Worm (Caenorhabditis elegans) whole organism, L2 larva: ENCODE data around the gene egl-36.

Experiments used
- C34F6.9 ChIP-seq: fragments of 150-350 bp; optimal IDR thresholded peaks from 2 replicates; lab custom pipeline; 2014; ENCODE audit warnings: missing biosample characterization, missing genetic modification characterization
- F13H6.1 ChIP-seq: sonication (generic microtip); optimal IDR thresholded peaks from 2 replicates; lab custom pipeline; 2016; ENCODE audit warnings: missing genetic modification characterization, missing compliant biosample characterization
- R02D3.7 ChIP-seq: fragments of 150-350 bp; optimal IDR thresholded peaks from 2 replicates; lab custom pipeline; 2014; ENCODE audit warnings: missing biosample characterization, missing genetic modification characterization
- Y55F3AM.14 ChIP-seq: fragments of 200-800 bp; sonication (Bioruptor generic); optimal IDR thresholded peaks from 2 replicates; lab custom pipeline; 2018; ENCODE audit warnings: mild to moderate bottlenecking, missing genetic modification characterization, missing compliant biosample characterization
- ZK546.5 ChIP-seq: sonication (generic microtip); optimal IDR thresholded peaks from 2 replicates; lab custom pipeline; 2017; ENCODE audit warnings: missing biosample characterization, missing genetic modification characterization
- alr-1 ChIP-seq: fragments of 150-350 bp; optimal IDR thresholded peaks from 2 replicates; lab custom pipeline; 2014; ENCODE audit warnings: missing biosample characterization, missing genetic modification characterization
- aly-2 ChIP-seq: fragments of 150-350 bp; optimal IDR thresholded peaks from 2 replicates; lab custom pipeline; 2014; ENCODE audit warnings: missing biosample characterization, missing genetic modification characterization
- ama-1 ChIP-seq: fragments of 150-350 bp; optimal IDR thresholded peaks from 2 replicates; lab custom pipeline; 2018; ENCODE audit warnings: inconsistent platforms
- blmp-1 ChIP-seq: sonication (generic microtip); optimal IDR thresholded peaks from 2 replicates; lab custom pipeline; 2017; ENCODE audit warnings: missing genetic modification characterization, mild to moderate bottlenecking, missing compliant biosample characterization, antibody characterized with exemption, moderate library complexity; ENCODE audit not compliant: insufficient read depth
- ceh-16 ChIP-seq: fragments of 150-350 bp; optimal IDR thresholded peaks from 2 replicates; lab custom pipeline; 2014; ENCODE audit warnings: missing biosample characterization, missing genetic modification characterization
- ceh-82 ChIP-seq: fragments of 150-350 bp; optimal IDR thresholded peaks from 2 replicates; lab custom pipeline; 2014; ENCODE audit warnings: missing biosample characterization, missing genetic modification characterization
- crh-2 ChIP-seq: sonication (generic microtip); optimal IDR thresholded peaks from 2 replicates; lab custom pipeline; 2017; ENCODE audit warnings: missing biosample characterization, missing genetic modification characterization
- dmd-4 ChIP-seq: sonication (generic microtip); optimal IDR thresholded peaks from 2 replicates; lab custom pipeline; 2017; ENCODE audit warnings: missing biosample characterization, missing genetic modification characterization
- egl-27 ChIP-seq: sonication (generic microtip); optimal IDR thresholded peaks from 3 replicates; lab custom pipeline; 2017; ENCODE audit warnings: missing biosample characterization, missing genetic modification reagents, missing genetic modification characterization
- elt-1 ChIP-seq: fragments of 150-350 bp; optimal IDR thresholded peaks from 2 replicates; lab custom pipeline; 2014; ENCODE audit warnings: missing biosample characterization, missing genetic modification characterization
- elt-3 ChIP-seq: sonication (generic microtip); optimal IDR thresholded peaks from 2 replicates; lab custom pipeline; 2017; ENCODE audit warnings: missing biosample characterization, missing genetic modification characterization
- fos-1 ChIP-seq: fragments of 150-350 bp; optimal IDR thresholded peaks from 2 replicates; lab custom pipeline; 2014; ENCODE audit warnings: missing biosample characterization, missing genetic modification characterization
- gmeb-1 ChIP-seq: fragments of 150-350 bp; optimal IDR thresholded peaks from 2 replicates; lab custom pipeline; 2014; ENCODE audit warnings: missing biosample characterization, missing genetic modification characterization
- lin-11 ChIP-seq: fragments of 150-350 bp; sonication (generic microtip); optimal IDR thresholded peaks from 2 replicates; lab custom pipeline; 2014; ENCODE audit warnings: missing biosample characterization, missing genetic modification characterization, inconsistent platforms, mixed read lengths
- lin-13 ChIP-seq: fragments of 150-350 bp; optimal IDR thresholded peaks from 2 replicates; lab custom pipeline; 2014; ENCODE audit warnings: missing biosample characterization, missing genetic modification reagents, missing genetic modification characterization
- lin-39 ChIP-seq: fragments of 150-350 bp; optimal IDR thresholded peaks from 2 replicates; lab custom pipeline; 2014; ENCODE audit warnings: missing biosample characterization, missing genetic modification reagents, missing genetic modification characterization
- lsy-2 ChIP-seq, 2 experiments: fragments of 150-350 bp in 1 of 2; sonication (generic microtip) in 1 of 2; optimal IDR thresholded peaks; 2 replicates each; lab custom pipeline; 2014 to 2017; ENCODE audit warnings: missing biosample characterization in 2 of 2, missing genetic modification characterization in 2 of 2
- mab-5 ChIP-seq: fragments of 150-350 bp; optimal IDR thresholded peaks from 2 replicates; lab custom pipeline; 2014; ENCODE audit warnings: missing biosample characterization, missing genetic modification characterization
- mbf-1 ChIP-seq: sonication (generic microtip); optimal IDR thresholded peaks from 2 replicates; lab custom pipeline; 2017; ENCODE audit warnings: missing biosample characterization, missing genetic modification characterization
- mdl-1 ChIP-seq, 2 experiments: fragments of 150-350 bp in 1 of 2; sonication (generic microtip) in 1 of 2; optimal IDR thresholded peaks; 2 replicates each; lab custom pipeline; 2017; ENCODE audit warnings: missing biosample characterization in 2 of 2, missing genetic modification characterization in 2 of 2
- nhr-10 ChIP-seq: sonication (generic microtip); optimal IDR thresholded peaks from 2 replicates; lab custom pipeline; 2017; ENCODE audit warnings: missing biosample characterization, missing genetic modification characterization
- nhr-11 ChIP-seq: fragments of 150-350 bp; optimal IDR thresholded peaks from 2 replicates; lab custom pipeline; 2014; ENCODE audit warnings: missing biosample characterization, missing genetic modification characterization
- nhr-12 ChIP-seq: fragments of 150-350 bp; optimal IDR thresholded peaks from 2 replicates; lab custom pipeline; 2014; ENCODE audit warnings: missing biosample characterization, missing genetic modification characterization
- nhr-129 ChIP-seq: fragments of 150-350 bp; optimal IDR thresholded peaks from 2 replicates; lab custom pipeline; 2014; ENCODE audit warnings: missing biosample characterization, missing genetic modification characterization
- nhr-21 ChIP-seq: fragments of 150-350 bp; optimal IDR thresholded peaks from 2 replicates; lab custom pipeline; 2014; ENCODE audit warnings: missing biosample characterization, missing genetic modification characterization
- nhr-23 ChIP-seq: fragments of 150-350 bp; optimal IDR thresholded peaks from 2 replicates; lab custom pipeline; 2014; ENCODE audit warnings: missing biosample characterization, missing genetic modification reagents, missing genetic modification characterization
- nhr-237 ChIP-seq: fragments of 150-350 bp; optimal IDR thresholded peaks from 2 replicates; lab custom pipeline; 2014; ENCODE audit warnings: missing biosample characterization, missing genetic modification characterization
- nhr-25 ChIP-seq: fragments of 150-350 bp; sonication (generic microtip); optimal IDR thresholded peaks from 3 replicates; lab custom pipeline; 2014; ENCODE audit warnings: missing biosample characterization, missing genetic modification characterization
- nhr-6 ChIP-seq: fragments of 150-350 bp; optimal IDR thresholded peaks from 2 replicates; lab custom pipeline; 2014; ENCODE audit warnings: missing biosample characterization, missing genetic modification characterization
- nhr-77 ChIP-seq: fragments of 150-350 bp; optimal IDR thresholded peaks from 2 replicates; lab custom pipeline; 2014; ENCODE audit warnings: missing biosample characterization, missing genetic modification characterization
- peb-1 ChIP-seq: fragments of 150-350 bp; optimal IDR thresholded peaks from 2 replicates; lab custom pipeline; 2014; ENCODE audit warnings: missing biosample characterization, missing genetic modification characterization
- sem-4 ChIP-seq: fragments of 150-350 bp; optimal IDR thresholded peaks from 2 replicates; lab custom pipeline; 2014; ENCODE audit warnings: missing biosample characterization, missing genetic modification reagents, missing genetic modification characterization
- skn-1 ChIP-seq: sonication (generic microtip); optimal IDR thresholded peaks from 2 replicates; lab custom pipeline; 2017; ENCODE audit warnings: missing biosample characterization, missing genetic modification characterization
- sma-3 ChIP-seq: sonication (generic microtip); optimal IDR thresholded peaks from 2 replicates; lab custom pipeline; 2016; ENCODE audit warnings: missing genetic modification reagents, missing genetic modification characterization, missing compliant biosample characterization
- sma-9 ChIP-seq, 2 experiments: fragments of 150-350 bp in 1 of 2; sonication (generic microtip) in 1 of 2; optimal IDR thresholded peaks; 2 replicates each; lab custom pipeline; 2014 to 2016; ENCODE audit warnings: missing genetic modification characterization in 2 of 2, mild to moderate bottlenecking in 1 of 2, missing biosample characterization in 1 of 2, missing compliant biosample characterization in 1 of 2, missing genetic modification reagents in 1 of 2, moderate library complexity in 1 of 2
- snpc-4 ChIP-seq: fragments of 150-350 bp; optimal IDR thresholded peaks from 2 replicates; lab custom pipeline; 2014; ENCODE audit warnings: missing biosample characterization, missing genetic modification characterization
- unc-39 ChIP-seq: fragments of 150-350 bp; optimal IDR thresholded peaks from 2 replicates; lab custom pipeline; 2014; ENCODE audit warnings: missing biosample characterization, missing genetic modification characterization
- unc-55 ChIP-seq: fragments of 150-350 bp; sonication (generic microtip); optimal IDR thresholded peaks from 3 replicates; lab custom pipeline; 2014; ENCODE audit warnings: missing biosample characterization, missing genetic modification reagents, missing genetic modification characterization
- unc-62 ChIP-seq: fragments of 150-350 bp; optimal IDR thresholded peaks from 2 replicates; lab custom pipeline; 2014; ENCODE audit warnings: missing biosample characterization, missing genetic modification reagents, missing genetic modification characterization
- zag-1 ChIP-seq: fragments of 150-350 bp; optimal IDR thresholded peaks from 2 replicates; lab custom pipeline; 2014; ENCODE audit warnings: missing biosample characterization, missing genetic modification characterization
- ztf-1 ChIP-seq: fragments of 200-800 bp; sonication (Bioruptor generic); conservative IDR thresholded peaks from 2 replicates; pipeline ENCODE4 v1.3.6; 2022; ENCODE audit warnings: missing genetic modification characterization, missing compliant biosample characterization
- ztf-11 ChIP-seq: sonication (generic microtip); optimal IDR thresholded peaks from 2 replicates; lab custom pipeline; 2017; ENCODE audit warnings: missing biosample characterization, missing genetic modification characterization
- ztf-4 ChIP-seq: fragments of 150-350 bp; optimal IDR thresholded peaks from 2 replicates; lab custom pipeline; 2014; ENCODE audit warnings: missing biosample characterization, missing genetic modification characterization

egl-36 gene

DNA sequence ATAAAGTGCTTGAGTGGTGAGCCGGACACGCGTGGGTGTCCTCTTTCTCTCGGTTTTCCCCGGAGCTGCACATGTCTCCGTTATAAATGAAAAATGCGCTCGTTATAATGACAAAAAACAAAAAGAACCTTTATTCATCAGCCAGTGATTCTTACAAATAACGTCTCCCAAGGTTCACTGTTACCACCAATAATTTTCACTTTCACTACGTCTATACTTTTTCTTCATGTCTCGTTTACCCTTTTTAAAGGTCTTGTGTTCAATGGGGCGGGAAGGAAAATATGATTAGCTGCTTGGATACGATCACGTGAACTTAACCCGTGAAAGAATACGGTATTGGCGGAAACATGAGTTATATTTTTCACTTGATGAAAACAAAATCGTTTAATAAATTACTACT is 45.8 kb upstream of the egl-36 start:
- TF ChIP-seq fos-1 (tag; lab: Kevin White, UChicago) (peak; percentile 5), lin-39 (tag; lab: Kevin White, UChicago) (no peak), nhr-21 (peak; percentile 36), blmp-1 (peak; percentile 94), sem-4 (tag; lab: Kevin White, UChicago) (no peak), ceh-16 (tag; lab: Kevin White, UChicago) (no peak), lin-13 (GFP tag; lab: Kevin White, UChicago) (no peak), egl-27 (no peak), F13H6.1 (tag; lab: Kevin White, UChicago) (no peak), nhr-12 (tag; lab: Kevin White, UChicago) (no peak), R02D3.7 (tag; lab: Kevin White, UChicago) (no peak), gmeb-1 (tag; lab: Kevin White, UChicago) (peak; percentile 11), skn-1 (tag; lab: Kevin White, UChicago) (no peak), dmd-4 (tag; lab: Kevin White, UChicago) (no peak), unc-55 (no peak), C34F6.9 (tag; lab: Kevin White, UChicago) (no peak), aly-2 (tag; lab: Kevin White, UChicago) (no peak), nhr-11 (tag; lab: Kevin White, UChicago) (no peak), sma-3 (GFP tag; lab: Kevin White, UChicago) (peak; percentile 43), nhr-10 (tag; lab: Kevin White, UChicago) (no peak), nhr-25 (tag; lab: Kevin White, UChicago) (peak; percentile 71), mdl-1 (tag; optimal IDR thresholded peaks at IDR 0.05; lab: Kevin White, UChicago) (no peak), zag-1 (no peak), ceh-82 (tag; lab: Kevin White, UChicago) (no peak), alr-1 (tag; lab: Kevin White, UChicago) (no peak), sma-9 (GFP tag; optimal IDR thresholded peaks at IDR 0.05; lab: Kevin White, UChicago) (peak; percentile 23), sma-9 (tag; optimal IDR thresholded peaks at IDR 0.05; lab: Kevin White, UChicago) (no peak), elt-3 (tag; lab: Kevin White, UChicago) (no peak), nhr-6 (tag; lab: Kevin White, UChicago) (no peak), ztf-11 (tag; lab: Kevin White, UChicago) (no peak), lsy-2 (tag; optimal IDR thresholded peaks at IDR 0.05; lab: Kevin White, UChicago) (peak in 1 of 2 experiments; percentile 45), ZK546.5 (tag; lab: Kevin White, UChicago) (no peak), nhr-77 (tag; lab: Kevin White, UChicago) (no peak), lin-11 (tag; lab: Kevin White, UChicago) (no peak), peb-1 (tag; lab: Kevin White, UChicago) (no peak), nhr-23 (no peak), mab-5 (tag; lab: Kevin White, UChicago) (no peak), mbf-1 (tag; lab: Kevin White, UChicago) (no peak), nhr-129 (tag; lab: Kevin White, UChicago) (peak; percentile 16), ztf-4 (tag; lab: Kevin White, UChicago) (no peak), nhr-237 (tag; lab: Kevin White, UChicago) (no peak), snpc-4 (tag; lab: Kevin White, UChicago) (no peak), elt-1 (no peak), Y55F3AM.14 (GFP tag; lab: Kevin White, UChicago) (no peak), unc-62 (GFP tag; lab: Kevin White, UChicago) (no peak), ama-1 (peak; percentile 70), crh-2 (tag; lab: Kevin White, UChicago) (peak; percentile 52), unc-39 (tag; lab: Kevin White, UChicago) (no peak), ztf-1 (GFP tag; lab: Robert Waterston, UW) (no peak)
